Worm (Caenorhabditis elegans) whole organism, late embryonic: Measurements from ENCODE around the gene epn-1.

Source experiments
- F13H6.1 ChIP-seq: sonication (generic microtip); optimal IDR thresholded peaks from 2 replicates; lab custom pipeline; 2016; ENCODE audit warnings: missing genetic modification characterization, missing compliant biosample characterization
- ama-1 ChIP-seq: fragments of 150-350 bp; optimal IDR thresholded peaks from 2 replicates; lab custom pipeline; 2014
- elt-2 ChIP-seq: sonication (generic microtip); optimal IDR thresholded peaks from 2 replicates; lab custom pipeline; 2016; ENCODE audit warnings: missing genetic modification reagents, missing genetic modification characterization, missing compliant biosample characterization
- pax-1 ChIP-seq: fragments of 150-350 bp; optimal IDR thresholded peaks from 2 replicates; lab custom pipeline; 2014; ENCODE audit warnings: missing biosample characterization, missing genetic modification characterization
- sox-4 ChIP-seq: sonication (generic microtip); optimal IDR thresholded peaks from 2 replicates; lab custom pipeline; 2017; ENCODE audit warnings: mild to moderate bottlenecking, missing genetic modification characterization, inconsistent platforms, missing compliant biosample characterization

ce11 chrX:14797405-14797804 lies 20.9 kb downstream of the epn-1 start:
- TF ChIP-seq F13H6.1: no peak
- TF ChIP-seq pax-1: no peak
- TF ChIP-seq sox-4 (tag; lab: Kevin White, UChicago): no peak
- no peak for TF ChIP-seq elt-2
- no peak for TF ChIP-seq ama-1 (lab: Kevin White, UChicago)
